Fruit fly (Drosophila melanogaster) whole organism, embryonic: ENCODE measurements around the gene Mgat4b.

Experiments used
- Adf1 ChIP-seq: fragments of 200-800 bp; sonication (Bioruptor generic); IDR thresholded peaks from 2 replicates; pipeline ENCODE4 v1.3.6; 2022; ENCODE audit warnings: missing biosample characterization, missing genetic modification characterization
- BtbVII ChIP-seq: fragments of 200-800 bp; sonication (Bioruptor generic); optimal IDR thresholded peaks from 3 replicates; lab custom pipeline; 2017; ENCODE audit warnings: missing biosample characterization, mild to moderate bottlenecking, missing genetic modification characterization
- CG10321 ChIP-seq: fragments of 200-800 bp; sonication (Bioruptor generic); IDR thresholded peaks from 2 replicates; pipeline ENCODE4 v1.3.6; 2022; ENCODE audit warnings: missing biosample characterization, missing genetic modification characterization
- CG11696 ChIP-seq: fragments of 200-800 bp; sonication (Bioruptor generic); IDR thresholded peaks from 2 replicates; pipeline ENCODE4 v1.3.6; 2022; ENCODE audit warnings: missing biosample characterization, missing genetic modification characterization
- CG12769 ChIP-seq: fragments of 200-800 bp; sonication (Bioruptor generic); optimal IDR thresholded peaks from 2 replicates; lab custom pipeline; 2019; ENCODE audit warnings: missing biosample characterization, mild to moderate bottlenecking, missing genetic modification characterization, moderate library complexity
- CG13296 ChIP-seq: fragments of 200-800 bp; sonication (Bioruptor generic); optimal IDR thresholded peaks from 3 replicates; lab custom pipeline; 2018; ENCODE audit warnings: missing biosample characterization, mild to moderate bottlenecking, missing genetic modification characterization
- CG13624 ChIP-seq: fragments of 200-800 bp; sonication (Bioruptor generic); optimal IDR thresholded peaks from 2 replicates; lab custom pipeline; 2016; ENCODE audit warnings: missing biosample characterization, missing genetic modification characterization
- CG14860 ChIP-seq: fragments of 200-800 bp; sonication (Bioruptor generic); IDR thresholded peaks from 3 replicates; pipeline ENCODE4 v1.3.6; 2022; ENCODE audit warnings: missing biosample characterization, missing genetic modification characterization; ENCODE audit not compliant: partially characterized antibody
- CG17802 ChIP-seq: fragments of 200-800 bp; sonication (Bioruptor generic); optimal IDR thresholded peaks from 2 replicates; lab custom pipeline; 2018; ENCODE audit warnings: missing biosample characterization, mild to moderate bottlenecking, missing genetic modification characterization, moderate library complexity
- CG1792 ChIP-seq: fragments of 200-800 bp; sonication (Bioruptor generic); optimal IDR thresholded peaks from 2 replicates; lab custom pipeline; 2016; ENCODE audit warnings: missing biosample characterization, missing genetic modification characterization
- CG31365 ChIP-seq: fragments of 200-800 bp; sonication (Bioruptor generic); optimal IDR thresholded peaks from 2 replicates; lab custom pipeline; 2018; ENCODE audit warnings: missing biosample characterization, mild to moderate bottlenecking, missing genetic modification characterization
- CG32532 ChIP-seq: fragments of 200-800 bp; sonication (Bioruptor generic); IDR thresholded peaks from 2 replicates; pipeline ENCODE4 v1.3.6; 2022; ENCODE audit warnings: missing biosample characterization, missing genetic modification characterization
- CG32772 ChIP-seq: fragments of 200-800 bp; sonication (Bioruptor generic); IDR thresholded peaks from 2 replicates; pipeline ENCODE4 v1.3.6; 2022; ENCODE audit warnings: missing biosample characterization, missing genetic modification characterization
- CG4617 ChIP-seq: fragments of 200-800 bp; sonication (Bioruptor generic); optimal IDR thresholded peaks from 3 replicates; lab custom pipeline; 2016; ENCODE audit warnings: missing biosample characterization, missing genetic modification characterization, borderline replicate concordance
- CG7271 ChIP-seq: fragments of 200-800 bp; sonication (Bioruptor generic); optimal IDR thresholded peaks from 2 replicates; lab custom pipeline; 2018; ENCODE audit warnings: missing biosample characterization, mild to moderate bottlenecking, missing genetic modification characterization, moderate library complexity
- CG7357 ChIP-seq: fragments of 200-800 bp; sonication (Bioruptor generic); IDR thresholded peaks from 3 replicates; pipeline ENCODE4 v1.3.6; 2022; ENCODE audit warnings: missing biosample characterization, missing genetic modification characterization
- CG7556 ChIP-seq: fragments of 200-800 bp; sonication (Bioruptor generic); optimal IDR thresholded peaks from 2 replicates; lab custom pipeline; 2017; ENCODE audit warnings: missing biosample characterization, mild to moderate bottlenecking, missing genetic modification characterization
- CG8281 ChIP-seq: fragments of 200-800 bp; sonication (Bioruptor generic); optimal IDR thresholded peaks from 2 replicates; lab custom pipeline; 2018; ENCODE audit warnings: missing biosample characterization, mild to moderate bottlenecking, missing genetic modification characterization, moderate library complexity
- CG8478 ChIP-seq: fragments of >200 bp; optimal IDR thresholded peaks from 2 replicates; lab custom pipeline; 2018
- CG8765 ChIP-seq: fragments of 200-800 bp; sonication (Bioruptor generic); IDR thresholded peaks from 2 replicates; pipeline ENCODE4 v1.3.6; 2022; ENCODE audit warnings: missing biosample characterization, missing genetic modification characterization
- CG9797 ChIP-seq: fragments of 200-800 bp; sonication (Bioruptor generic); optimal IDR thresholded peaks from 3 replicates; lab custom pipeline; 2018; ENCODE audit warnings: missing biosample characterization, mild to moderate bottlenecking, missing genetic modification characterization
- D ChIP-seq, 2 experiments: fragments of 200-800 bp in 1 of 2; fragments of >200 bp in 1 of 2; sonication (Bioruptor generic) in 1 of 2; optimal IDR thresholded peaks; 2 replicates in 1 of 2; 3 replicates in 1 of 2; lab custom pipeline; 2017; ENCODE audit warnings: mild to moderate bottlenecking in 1 of 2, missing biosample characterization in 1 of 2, missing genetic modification characterization in 1 of 2, missing genetic modification reagents in 1 of 2
- E2f1 ChIP-seq: fragments of 200-800 bp; sonication (Bioruptor generic); IDR thresholded peaks from 2 replicates; pipeline ENCODE4 v1.3.6; 2022; ENCODE audit warnings: missing biosample characterization, missing genetic modification characterization
- E2f2 ChIP-seq: fragments of 200-800 bp; sonication (Bioruptor generic); IDR thresholded peaks from 2 replicates; pipeline ENCODE4 v1.3.6; 2022; ENCODE audit warnings: missing biosample characterization, missing genetic modification characterization
- H2.0 ChIP-seq: fragments of 200-800 bp; sonication (Bioruptor generic); IDR thresholded peaks from 2 replicates; pipeline ENCODE4 v1.3.6; 2022; ENCODE audit warnings: missing biosample characterization, missing genetic modification characterization
- HLH3B ChIP-seq: fragments of 200-800 bp; sonication (Bioruptor generic); IDR thresholded peaks from 2 replicates; pipeline ENCODE4 v1.3.6; 2022; ENCODE audit warnings: missing biosample characterization, missing genetic modification characterization
- HLH54F ChIP-seq: fragments of 200-800 bp; sonication (Bioruptor generic); optimal IDR thresholded peaks from 3 replicates; lab custom pipeline; 2016; ENCODE audit warnings: missing biosample characterization, missing genetic modification characterization
- MBD-R2 ChIP-seq: fragments of 200-800 bp; sonication (Bioruptor generic); IDR thresholded peaks from 2 replicates; pipeline ENCODE4 v1.3.6; 2022; ENCODE audit warnings: missing biosample characterization, missing genetic modification characterization
- Meics ChIP-seq: fragments of 200-800 bp; sonication (Bioruptor generic); optimal IDR thresholded peaks from 2 replicates; lab custom pipeline; 2017; ENCODE audit warnings: missing biosample characterization, mild to moderate bottlenecking, missing genetic modification characterization
- Nf-YB ChIP-seq: fragments of 200-800 bp; sonication (Bioruptor generic); optimal IDR thresholded peaks from 3 replicates; lab custom pipeline; 2019; ENCODE audit warnings: missing biosample characterization, mild to moderate bottlenecking, missing genetic modification characterization, moderate library complexity
- Pdp1 ChIP-seq, 2 experiments: fragments of 200-800 bp; sonication (Bioruptor generic); optimal IDR thresholded peaks; 3 replicates each; lab custom pipeline; 2016; ENCODE audit warnings: missing biosample characterization in 2 of 2, missing genetic modification characterization in 2 of 2, mild to moderate bottlenecking in 1 of 2, moderate library complexity in 1 of 2
- Scr ChIP-seq: fragments of 200-800 bp; sonication (Bioruptor generic); IDR thresholded peaks from 2 replicates; pipeline ENCODE4 v1.3.6; 2022; ENCODE audit warnings: missing biosample characterization, missing genetic modification characterization; ENCODE audit not compliant: partially characterized antibody
- Spps ChIP-seq: fragments of 200-800 bp; sonication (Bioruptor generic); optimal IDR thresholded peaks from 2 replicates; lab custom pipeline; 2018; ENCODE audit warnings: missing biosample characterization, mild to moderate bottlenecking, missing genetic modification characterization
- TFAM ChIP-seq: fragments of 200-800 bp; sonication (Bioruptor generic); optimal IDR thresholded peaks from 2 replicates; lab custom pipeline; 2017; ENCODE audit warnings: missing biosample characterization, missing genetic modification characterization, inconsistent platforms
- ac ChIP-seq: fragments of 200-800 bp; sonication (Bioruptor generic); optimal IDR thresholded peaks from 3 replicates; lab custom pipeline; 2017; ENCODE audit warnings: missing biosample characterization, mild to moderate bottlenecking, missing genetic modification characterization
- bbx ChIP-seq: fragments of 200-800 bp; sonication (Bioruptor generic); IDR thresholded peaks from 2 replicates; pipeline ENCODE4 v1.3.6; 2022; ENCODE audit warnings: missing biosample characterization, missing genetic modification characterization; ENCODE audit not compliant: partially characterized antibody
- cas ChIP-seq: fragments of 200-800 bp; sonication (Bioruptor generic); IDR thresholded peaks from 2 replicates; pipeline ENCODE4 v1.3.6; 2022; ENCODE audit warnings: missing biosample characterization, missing genetic modification characterization
- chm ChIP-seq: fragments of 200-800 bp; sonication (Bioruptor generic); IDR thresholded peaks from 2 replicates; pipeline ENCODE4 v1.3.6; 2022; ENCODE audit warnings: missing biosample characterization, missing genetic modification characterization
- ci ChIP-seq: fragments of 200-800 bp; sonication (Bioruptor generic); IDR thresholded peaks from 3 replicates; pipeline ENCODE4 v1.3.6; 2022; ENCODE audit warnings: missing biosample characterization, missing genetic modification characterization
- crol ChIP-seq: fragments of 200-800 bp; sonication (Bioruptor generic); IDR thresholded peaks from 2 replicates; pipeline ENCODE4 v1.3.6; 2022; ENCODE audit warnings: missing biosample characterization, missing genetic modification characterization
- dysf ChIP-seq: fragments of 200-800 bp; sonication (Bioruptor generic); IDR thresholded peaks from 3 replicates; pipeline ENCODE4 v1.3.6; 2022; ENCODE audit warnings: missing biosample characterization, missing genetic modification characterization
- exex ChIP-seq: fragments of 200-800 bp; sonication (Bioruptor generic); optimal IDR thresholded peaks from 4 replicates; lab custom pipeline; 2018; ENCODE audit warnings: missing biosample characterization, mild to moderate bottlenecking, missing genetic modification characterization, moderate library complexity
- eyg ChIP-seq: fragments of 200-800 bp; sonication (Bioruptor generic); optimal IDR thresholded peaks from 3 replicates; lab custom pipeline; 2016; ENCODE audit warnings: missing biosample characterization, missing genetic modification characterization
- fd3F ChIP-seq: fragments of 200-800 bp; sonication (Bioruptor generic); optimal IDR thresholded peaks from 2 replicates; lab custom pipeline; 2018; ENCODE audit warnings: missing biosample characterization, mild to moderate bottlenecking, missing genetic modification characterization, moderate library complexity
- fd96Cb ChIP-seq: fragments of 200-800 bp; sonication (Bioruptor generic); optimal IDR thresholded peaks from 2 replicates; lab custom pipeline; 2018; ENCODE audit warnings: missing biosample characterization, mild to moderate bottlenecking, missing genetic modification characterization, moderate library complexity
- jigr1 ChIP-seq: fragments of 200-800 bp; sonication (Bioruptor generic); IDR thresholded peaks from 3 replicates; pipeline ENCODE4 v1.3.6; 2022; ENCODE audit warnings: missing biosample characterization, missing genetic modification characterization
- oc ChIP-seq: fragments of 200-800 bp; sonication (Bioruptor generic); optimal IDR thresholded peaks from 2 replicates; lab custom pipeline; 2018; ENCODE audit warnings: missing biosample characterization, mild to moderate bottlenecking, missing genetic modification characterization, moderate library complexity
- tll ChIP-seq, 2 experiments: fragments of 200-800 bp in 1 of 2; fragments of >200 bp in 1 of 2; sonication (Bioruptor generic) in 1 of 2; optimal IDR thresholded peaks; 2 replicates each; lab custom pipeline; 2017 to 2019; ENCODE audit warnings: missing biosample characterization in 2 of 2, missing genetic modification characterization in 2 of 2, mild to moderate bottlenecking in 1 of 2, moderate library complexity in 1 of 2
- toy ChIP-seq: fragments of 200-800 bp; sonication (Bioruptor generic); IDR thresholded peaks from 2 replicates; pipeline ENCODE4 v1.3.6; 2022; ENCODE audit warnings: missing biosample characterization, missing genetic modification characterization

The Mgat4b gene

dm6 chr3L:14786230-14786850, 17.3 kb upstream of the Mgat4b start, which contains the start of the genes bmm and Tdrd3 (continued):
- TF ChIP-seq E2f1 (GFP tag; lab: Robert Waterston, UW) (peak; percentile 62; the same call in 1 of the 2 replicates), BtbVII (GFP tag; lab: Kevin White, UChicago) (no peak), ac (GFP tag; lab: Kevin White, UChicago) (no peak), CG9797 (GFP tag; lab: Kevin White, UChicago) (peak; percentile 75), tll (GFP tag; optimal IDR thresholded peaks at IDR 0.05; lab: Kevin White, UChicago) (peak in 1 of 2 experiments; percentile 53), CG10321 (GFP tag; lab: Robert Waterston, UW) (no peak), crol (no peak; the same call in 1 of the 2 replicates), CG7357 (GFP tag; lab: Robert Waterston, UW) (0 out of 3 replicates have a peak, but pooled peaks have one; percentile 37), oc (tag; lab: Kevin White, UChicago) (peak; percentile 51), MBD-R2 (GFP tag; lab: Robert Waterston, UW) (peak; percentile 75), Spps (tag; lab: Kevin White, UChicago) (peak; percentile 48), D (optimal IDR thresholded peaks at IDR 0.05; lab: Kevin White, UChicago) (no peak), D (GFP tag; optimal IDR thresholded peaks at IDR 0.05; lab: Kevin White, UChicago) (peak; percentile 32), HLH54F (peak; percentile 81), CG8765 (peak; percentile 71), Meics (GFP tag; lab: Kevin White, UChicago) (peak; percentile 89), chm (GFP tag; lab: Robert Waterston, UW) (peak; percentile 76), TFAM (no peak), Scr (peak; percentile 95), Nf-YB (peak; percentile 70), jigr1 (GFP tag; lab: Robert Waterston, UW) (peak; percentile 71; the same call in 1 of the 3 replicates), bbx (peak; percentile 76), CG7556 (GFP tag; lab: Kevin White, UChicago) (peak; percentile 82), CG32772 (GFP tag; lab: Robert Waterston, UW) (peak; percentile 79), CG8478 (lab: Kevin White, UChicago) (no peak), eyg (no peak), Pdp1 (GFP tag; optimal IDR thresholded peaks at IDR 0.05; lab: Kevin White, UChicago) (peak; percentile 34 to 38), CG17802 (tag; lab: Kevin White, UChicago) (peak; percentile 19), Adf1 (GFP tag; lab: Robert Waterston, UW) (no peak), exex (tag; lab: Kevin White, UChicago) (peak; percentile 70), cas (GFP tag; lab: Robert Waterston, UW) (peak; percentile 45; the same call in 1 of the 2 replicates), CG7271 (tag; lab: Kevin White, UChicago) (peak; percentile 46), CG31365 (tag; lab: Kevin White, UChicago) (no peak), CG1792 (GFP tag; lab: Kevin White, UChicago) (no peak), CG12769 (tag; lab: Kevin White, UChicago) (no peak), CG32532 (GFP tag; lab: Robert Waterston, UW) (peak; percentile 85), CG14860 (peak; percentile 78), CG8281 (tag; lab: Kevin White, UChicago) (peak; percentile 22), CG13296 (GFP tag; lab: Kevin White, UChicago) (peak; percentile 77), fd3F (peak; percentile 82), CG11696 (GFP tag; lab: Robert Waterston, UW) (no peak), HLH3B (GFP tag; lab: Robert Waterston, UW) (peak; percentile 75), H2.0 (GFP tag; lab: Robert Waterston, UW) (peak; percentile 58; the same call in 1 of the 2 replicates), toy (GFP tag; lab: Robert Waterston, UW) (no peak), fd96Cb (tag; lab: Kevin White, UChicago) (peak; percentile 71), CG4617 (GFP tag; lab: Kevin White, UChicago) (peak; percentile 71), CG13624 (GFP tag; lab: Kevin White, UChicago) (peak; percentile 35), E2f2 (GFP tag; lab: Robert Waterston, UW) (peak; percentile 36; the same call in 1 of the 2 replicates), ci (GFP tag; lab: Robert Waterston, UW) (peak; percentile 73), dysf (GFP tag; lab: Robert Waterston, UW) (peak; percentile 82)
